Fruit fly (Drosophila melanogaster) S2 (cell line): ENCODE results near the gene CG8838.
"Not testable (repeated sequence)": the region's sequence is repeated elsewhere in the genome, so short reads cannot be mapped to it uniquely, and the experiment has no call there.

Experiments
- CG8478 ChIP-seq: fragments of >200 bp; optimal IDR thresholded peaks from 2 replicates; lab custom pipeline; 2018
- CTCF ChIP-seq, 2 experiments: fragments of >200 bp; optimal IDR thresholded peaks; 2 replicates each; lab custom pipeline; 2018

- not testable (repeated sequence) for TF ChIP-seq CTCF (optimal IDR thresholded peaks at IDR 0.05; lab: Kevin White, UChicago); CG8478 (lab: Kevin White, UChicago)
Observed at dm6 chr2L:3388396-3388795, 30.9 kb downstream of the CG8838 start, which contains the start of gene CG42460.
